Fruit fly (Drosophila melanogaster) whole organism, wandering third instar larva: ENCODE data around the gene Calr.

Source experiments
- Hr83 ChIP-seq: fragments of 200-300 bp; sonication (Bioruptor generic); optimal IDR thresholded peaks from 2 replicates; lab custom pipeline; 2016; ENCODE audit warnings: missing biosample characterization, mild to moderate bottlenecking, missing genetic modification characterization, moderate library complexity; ENCODE audit not compliant: poor library complexity, severe bottlenecking
- jim ChIP-seq: fragments of 175-275, 200-325 bp; sonication (Bioruptor generic); optimal IDR thresholded peaks from 2 replicates; lab custom pipeline; 2016; ENCODE audit warnings: missing biosample characterization, mild to moderate bottlenecking, missing genetic modification characterization

dm6 chr3R:9628607-9629006 lies 2.0 kb downstream of the Calr start:
- no peak for TF ChIP-seq Hr83 (GFP tag; lab: Kevin White, UChicago)
- TF ChIP-seq jim = no peak
